Fruit fly (Drosophila melanogaster): Measurements from ENCODE around the gene CG15386.
A peak's percentile ranks its signal among the peaks of the same experiment; 100 is the strongest.

Gene CG15386

DNA sequence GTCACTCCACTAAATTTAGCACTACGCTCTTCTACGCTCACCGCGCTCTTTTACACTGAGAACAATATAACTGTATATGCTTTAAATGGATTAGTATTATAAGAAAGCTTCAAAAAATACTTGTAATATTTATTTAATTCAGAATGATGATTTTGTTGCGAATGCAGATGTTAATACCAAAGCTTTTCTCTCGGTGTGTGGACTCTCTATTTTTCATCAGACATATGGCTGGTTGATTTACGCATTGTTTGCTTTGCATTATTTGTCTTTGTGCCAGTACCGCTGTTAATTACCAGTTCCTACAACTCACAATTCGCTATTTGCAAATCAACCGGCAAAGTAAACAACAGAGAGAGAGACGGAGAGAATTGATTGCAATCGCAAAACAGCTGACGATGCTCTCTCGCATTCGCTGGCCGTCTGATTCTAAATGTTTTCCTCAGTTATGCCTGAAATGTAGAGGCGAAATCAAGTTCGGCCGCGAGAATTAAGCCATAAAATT is 4.7 kb upstream of the CG15386 start (continued):
- TF ChIP-seq CG12769 (tag; optimal IDR thresholded peaks at IDR 0.05) (peak; percentile 99), sug (tag; optimal IDR thresholded peaks at IDR 0.05) (peak; percentile 96), CG15011 (GFP tag; optimal IDR thresholded peaks at IDR 0.05) (peak; percentile 91), CG12391 (tag; optimal IDR thresholded peaks at IDR 0.05) (peak; percentile 98), E2f2 (GFP tag; IDR thresholded peaks at IDR 0.05) (peak; percentile 84), CG11456 (GFP tag; IDR thresholded peaks at IDR 0.05) (peak; percentile 99), CG12942 (GFP tag; optimal IDR thresholded peaks at IDR 0.05) (peak; percentile 95), crp (GFP tag; optimal IDR thresholded peaks at IDR 0.05) (peak in 1 of 2 experiments; percentile 73), CG12219 (GFP tag; optimal IDR thresholded peaks at IDR 0.05) (peak; percentile 96), CG42726 (GFP tag; IDR thresholded peaks at IDR 0.05; ENCODE audit: partially characterized antibody) (no peak), CG6791 (GFP tag; IDR thresholded peaks at IDR 0.05; ENCODE audit: partially characterized antibody) (no peak), stc (GFP tag; IDR thresholded peaks at IDR 0.05) (peak; percentile 96), CG1603 (tag; optimal IDR thresholded peaks at IDR 0.05) (peak; percentile 96), CG15601 (tag; optimal IDR thresholded peaks at IDR 0.05) (peak; percentile 89), CG6813 (GFP tag; optimal IDR thresholded peaks at IDR 0.05) (peak; percentile 94), CG17359 (tag; optimal IDR thresholded peaks at IDR 0.05) (peak; percentile 96), eve (GFP tag; optimal IDR thresholded peaks at IDR 0.05) (peak in 1 of 2 experiments; percentile 4), pho (GFP tag; optimal IDR thresholded peaks at IDR 0.05) (peak; percentile 97), odd (GFP tag; optimal IDR thresholded peaks at IDR 0.05) (peak; percentile 95), disco-r (GFP tag; optimal IDR thresholded peaks at IDR 0.05) (peak; percentile 96), bcd (GFP tag; optimal IDR thresholded peaks at IDR 0.05) (peak; percentile 95), CG10979 (tag; optimal IDR thresholded peaks at IDR 0.05) (peak; percentile 92), nerfin-1 (tag; optimal IDR thresholded peaks at IDR 0.05) (peak; percentile 88), B-H1 (GFP tag; IDR thresholded peaks at IDR 0.05) (peak; percentile 97), ro (GFP tag; IDR thresholded peaks at IDR 0.05) (peak; percentile 94), CG13424 (tag; optimal IDR thresholded peaks at IDR 0.05) (peak; percentile 97), CG10654 (GFP tag; optimal IDR thresholded peaks at IDR 0.05) (peak; percentile 91), H15 (GFP tag; IDR thresholded peaks at IDR 0.05) (peak; percentile 96), lov (optimal IDR thresholded peaks at IDR 0.05) (no peak), lov (GFP tag; IDR thresholded peaks at IDR 0.05) (peak; percentile 97), dysf (GFP tag; IDR thresholded peaks at IDR 0.05) (peak; percentile 99), inv (GFP tag; IDR thresholded peaks at IDR 0.05; ENCODE audit: partially characterized antibody) (no peak), dpn (GFP tag; optimal IDR thresholded peaks at IDR 0.05) (peak; percentile 95 to 97), Drgx (GFP tag; IDR thresholded peaks at IDR 0.05) (peak; percentile 99), sqz (GFP tag; optimal IDR thresholded peaks at IDR 0.05) (peak; percentile 78), ci (GFP tag; IDR thresholded peaks at IDR 0.05) (peak; percentile 99), CG12299 (tag; optimal IDR thresholded peaks at IDR 0.05) (peak; percentile 93), Deaf1 (tag; optimal IDR thresholded peaks at IDR 0.05) (peak; percentile 79), ase (GFP tag; IDR thresholded peaks at IDR 0.05) (peak; percentile 96), CG33213 (GFP tag; optimal IDR thresholded peaks at IDR 0.05) (peak; percentile 87), CG11247 (GFP tag; IDR thresholded peaks at IDR 0.05) (peak; percentile 99), NC2α (GFP tag; optimal IDR thresholded peaks at IDR 0.05) (peak; percentile 80), CG6689 (GFP tag; IDR thresholded peaks at IDR 0.05) (peak; percentile 97), CG18764 (GFP tag; optimal IDR thresholded peaks at IDR 0.05) (peak; percentile 93), CG6654 (GFP tag; optimal IDR thresholded peaks at IDR 0.05) (peak; percentile 81), emc (GFP tag; optimal IDR thresholded peaks at IDR 0.05) (peak; percentile 91), zfh2 (GFP tag; optimal IDR thresholded peaks at IDR 0.05) (peak; percentile 95), CG16815 (GFP tag; optimal IDR thresholded peaks at IDR 0.05) (peak; percentile 94), Optix (GFP tag; IDR thresholded peaks at IDR 0.05) (peak; percentile 92), Six4 (GFP tag; optimal IDR thresholded peaks at IDR 0.05) (peak; percentile 92)

Measured in whole organism, embryonic.